Fruit fly (Drosophila melanogaster): ENCODE measurements around the gene CG43084.
A peak's percentile ranks its signal among the peaks of the same experiment; 100 is the strongest.

The CG43084 gene

DNA sequence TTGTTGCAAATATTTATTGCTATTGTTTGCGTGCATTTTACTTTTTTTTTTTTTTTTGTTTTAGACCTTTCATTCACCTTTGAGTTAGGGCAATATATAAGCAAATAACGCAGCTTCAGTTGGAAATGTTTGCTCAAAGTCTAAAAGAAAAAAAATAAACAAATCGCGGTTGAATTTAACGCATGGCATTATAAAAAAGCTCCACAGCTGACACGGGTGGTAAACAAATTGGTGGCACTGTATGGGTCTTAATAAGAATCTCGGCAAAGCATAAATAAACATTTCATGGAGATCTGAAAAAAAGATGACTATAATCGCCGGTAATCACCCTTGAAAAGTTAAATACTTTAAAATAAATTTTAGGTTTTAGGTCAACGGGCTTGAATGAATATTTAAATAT, 43.8 kb downstream of the CG43084 start:
- peak; percentile 4 for TF ChIP-seq CG7101 (tag; optimal IDR thresholded peaks at IDR 0.05)
- TF ChIP-seq toe (GFP tag; optimal IDR thresholded peaks at IDR 0.05), result no peak

DNA sequence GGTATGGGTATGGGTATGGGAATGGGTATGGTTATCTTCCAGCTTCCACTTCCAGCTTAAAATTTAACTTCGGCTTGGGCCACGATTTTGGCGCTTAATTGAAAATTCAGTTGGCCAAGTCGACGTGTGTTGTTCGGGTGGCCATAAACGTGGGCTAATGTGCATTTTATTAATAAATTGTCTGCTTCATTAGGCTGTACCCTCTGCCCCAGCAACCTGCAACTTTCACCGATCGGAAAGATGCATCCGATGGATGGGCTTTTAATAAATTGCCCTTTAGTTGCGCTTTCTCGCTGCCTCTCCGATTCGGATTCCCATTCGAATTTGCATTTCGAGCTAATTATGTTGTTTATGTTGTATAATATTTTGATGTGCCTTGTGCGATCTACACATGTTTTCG, 44.5 kb downstream of the CG43084 start:
- TF ChIP-seq CG11617 (GFP tag; optimal IDR thresholded peaks at IDR 0.05) (no peak), Crg-1 (GFP tag; optimal IDR thresholded peaks at IDR 0.05) (no peak), CG33017 (tag; optimal IDR thresholded peaks at IDR 0.05) (no peak), CG1620 (GFP tag; optimal IDR thresholded peaks at IDR 0.05) (no peak), pad (GFP tag; optimal IDR thresholded peaks at IDR 0.05) (no peak), cnc (optimal IDR thresholded peaks at IDR 0.05) (no peak), CG12768 (GFP tag; optimal IDR thresholded peaks at IDR 0.05) (no peak), kay (GFP tag; ENCODE audit: borderline replicate concordance) (no peak), Mnt (GFP tag; optimal IDR thresholded peaks at IDR 0.05) (no peak), Clk (GFP tag; optimal IDR thresholded peaks at IDR 0.05) (no peak), CG7101 (tag; optimal IDR thresholded peaks at IDR 0.05) (no peak)

DNA sequence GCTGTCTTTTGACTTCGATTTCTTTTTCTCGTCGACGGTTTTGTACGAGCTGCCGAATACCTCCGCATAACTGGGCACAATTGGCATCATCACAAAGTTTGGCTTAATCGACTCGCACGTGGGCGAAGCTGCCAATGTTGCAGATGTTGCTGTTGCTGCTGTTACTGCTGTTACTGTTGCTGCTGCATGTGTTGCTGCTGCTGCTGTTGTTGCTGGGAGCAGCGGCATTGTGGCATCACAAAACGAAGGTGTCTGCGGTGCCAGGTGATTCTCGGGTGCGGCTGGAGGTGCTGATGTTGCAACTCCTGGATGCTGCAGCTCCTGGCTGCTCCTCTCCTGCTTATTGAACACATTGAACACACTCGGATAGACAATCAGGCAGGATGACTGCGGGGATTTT, 47.3 kb downstream of the CG43084 start:
- TF ChIP-seq CG12768 (GFP tag; optimal IDR thresholded peaks at IDR 0.05), result no peak
- TF ChIP-seq CG7045 (GFP tag; optimal IDR thresholded peaks at IDR 0.05), result no peak
- TF ChIP-seq Clk (GFP tag; optimal IDR thresholded peaks at IDR 0.05), result no peak
- no peak for TF ChIP-seq Hr96 (GFP tag; optimal IDR thresholded peaks at IDR 0.05)
- TF ChIP-seq CG7101 (tag; optimal IDR thresholded peaks at IDR 0.05), result no peak
- no peak for TF ChIP-seq CG5204 (GFP tag; optimal IDR thresholded peaks at IDR 0.05)
- TF ChIP-seq toe (GFP tag; optimal IDR thresholded peaks at IDR 0.05), result no peak
- TF ChIP-seq cnc (optimal IDR thresholded peaks at IDR 0.05), result no peak
- no peak for TF ChIP-seq kay (GFP tag; ENCODE audit: borderline replicate concordance)
- TF ChIP-seq Mnt (GFP tag; optimal IDR thresholded peaks at IDR 0.05), result no peak

DNA sequence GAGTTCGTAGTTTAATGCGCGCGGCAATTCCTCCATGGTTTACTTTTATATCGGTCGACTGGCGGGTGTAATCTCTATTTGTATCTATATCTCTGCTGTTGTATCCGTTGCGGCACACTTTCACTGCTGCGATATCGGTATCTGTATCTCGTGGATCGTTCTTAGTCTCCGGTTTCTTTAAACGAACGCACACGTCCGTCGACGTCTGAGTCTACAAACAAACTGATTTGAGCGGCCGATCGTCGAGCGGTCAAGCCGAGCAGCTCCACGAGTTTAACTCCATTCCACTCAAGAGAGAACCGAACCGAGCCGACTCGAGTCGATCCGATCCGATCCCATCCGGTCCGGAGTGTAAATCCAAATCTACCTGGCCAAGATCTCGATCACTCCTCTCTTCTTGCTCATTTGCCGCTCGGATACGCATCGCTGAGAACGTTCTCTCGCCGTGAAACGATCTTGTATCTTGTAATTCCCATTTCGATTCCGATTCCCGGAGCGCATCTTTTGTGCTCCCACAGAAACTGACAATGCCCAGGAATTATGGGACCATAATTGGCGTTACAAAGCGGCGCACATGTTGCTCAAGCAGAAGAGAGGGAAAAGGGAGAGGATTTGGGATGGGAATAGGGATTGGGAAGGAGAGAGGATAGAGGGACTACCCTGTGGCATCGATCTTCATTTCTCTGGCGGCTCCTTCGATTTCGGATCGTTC, 49.1 kb downstream of the CG43084 start, which contains the start of gene comm2:
Gene comm2, minus strand, starts transcription at position 225 of the 712 bp plus-strand sequence.
- no peak for TF ChIP-seq Clk (GFP tag; optimal IDR thresholded peaks at IDR 0.05)
- no peak for TF ChIP-seq ovo (GFP tag; optimal IDR thresholded peaks at IDR 0.05)
- no peak for TF ChIP-seq CG14711 (tag; optimal IDR thresholded peaks at IDR 0.05)
- TF ChIP-seq cnc (optimal IDR thresholded peaks at IDR 0.05), result no peak

DNA sequence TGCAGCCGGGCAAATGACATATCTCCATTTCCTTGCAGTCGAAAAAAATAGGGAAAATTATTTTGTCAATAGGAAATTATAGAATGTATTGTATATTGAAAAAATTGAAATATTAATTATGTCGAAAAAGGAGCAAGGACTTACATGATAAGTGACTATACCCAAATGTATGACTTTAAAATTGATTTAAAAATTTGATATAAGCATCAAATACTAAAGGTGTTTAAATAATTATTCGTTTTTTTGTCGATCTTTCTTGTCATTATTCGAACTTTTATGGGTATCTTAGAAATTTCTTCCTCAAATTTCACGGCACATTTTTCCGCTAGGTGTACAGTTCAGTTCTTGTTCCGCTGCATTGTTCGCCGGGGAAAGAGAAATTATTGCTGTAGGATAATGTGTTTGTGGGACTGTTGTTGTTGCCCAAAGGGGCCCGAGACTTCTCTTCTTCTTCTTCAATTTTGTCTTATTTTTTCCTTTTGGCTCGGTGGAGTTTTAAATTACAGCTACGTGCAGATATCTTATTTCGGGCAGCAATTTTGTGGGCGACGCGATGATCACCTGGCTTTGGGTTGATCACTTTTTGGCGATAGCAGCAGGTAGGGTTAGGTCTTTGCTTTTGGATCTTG, 49.8 kb downstream of the CG43084 start:
- TF ChIP-seq CG7045 (GFP tag; optimal IDR thresholded peaks at IDR 0.05) (no peak), CG1620 (GFP tag; optimal IDR thresholded peaks at IDR 0.05) (no peak), Clk (GFP tag; optimal IDR thresholded peaks at IDR 0.05) (no peak), tj (GFP tag; optimal IDR thresholded peaks at IDR 0.05) (no peak), CG11617 (GFP tag; optimal IDR thresholded peaks at IDR 0.05) (no peak), pad (GFP tag; optimal IDR thresholded peaks at IDR 0.05) (no peak), ovo (GFP tag; optimal IDR thresholded peaks at IDR 0.05) (no peak), Crg-1 (GFP tag; optimal IDR thresholded peaks at IDR 0.05) (no peak), Hr96 (GFP tag; optimal IDR thresholded peaks at IDR 0.05) (no peak), CG14711 (tag; optimal IDR thresholded peaks at IDR 0.05) (no peak), cic (GFP tag; optimal IDR thresholded peaks at IDR 0.05) (no peak), Mnt (GFP tag; optimal IDR thresholded peaks at IDR 0.05) (no peak), CG12768 (GFP tag; optimal IDR thresholded peaks at IDR 0.05) (no peak), CG5204 (GFP tag; optimal IDR thresholded peaks at IDR 0.05) (no peak), bab1 (GFP tag; optimal IDR thresholded peaks at IDR 0.05) (no peak), toe (GFP tag; optimal IDR thresholded peaks at IDR 0.05) (no peak), cnc (optimal IDR thresholded peaks at IDR 0.05) (no peak), CG33017 (tag; optimal IDR thresholded peaks at IDR 0.05) (no peak), CG7101 (tag; optimal IDR thresholded peaks at IDR 0.05) (no peak), kay (GFP tag; ENCODE audit: borderline replicate concordance) (no peak)

Measured in whole organism, adult.